Worm (Caenorhabditis elegans): ENCODE data around the gene F21C10.5.

- TF ChIP-seq php-3 (GFP tag; IDR thresholded peaks at IDR 0.05) (no peak), hlh-30 (tag; optimal IDR thresholded peaks at IDR 0.05; ENCODE audit: insufficient read depth) (no peak), lim-7 (GFP tag; IDR thresholded peaks at IDR 0.05) (no peak), ztf-11 (tag; optimal IDR thresholded peaks at IDR 0.05) (no peak), mes-2 (tag; optimal IDR thresholded peaks at IDR 0.05; ENCODE audit: poor library complexity, severe bottlenecking) (no peak), nhr-25 (tag; optimal IDR thresholded peaks at IDR 0.05; ENCODE audit: borderline replicate concordance, insufficient read depth) (no peak), nhr-41 (GFP tag; IDR thresholded peaks at IDR 0.05) (no peak), aha-1 (tag) (no peak), nhr-48 (tag; optimal IDR thresholded peaks at IDR 0.05) (no peak), ceh-20 (GFP tag; IDR thresholded peaks at IDR 0.05) (no peak), lin-38 (GFP tag; IDR thresholded peaks at IDR 0.05) (no peak), zip-2 (tag; optimal IDR thresholded peaks at IDR 0.05) (no peak), ceh-44 (GFP tag; IDR thresholded peaks at IDR 0.05) (no peak)
These were observed 3.4 kb upstream of the F21C10.5 start, which contains the start of gene F21C10.13 for ce11 chrV:9122004-9122403.

Measured in whole organism, L4 larva.